Worm (Caenorhabditis elegans): ENCODE data around the gene F09G8.7.

- TF ChIP-seq snpc-4 (tag; optimal IDR thresholded peaks at IDR 0.05) (no peak), nhr-129 (tag; optimal IDR thresholded peaks at IDR 0.05) (no peak), gmeb-1 (tag; optimal IDR thresholded peaks at IDR 0.05) (no peak), mdl-1 (tag; optimal IDR thresholded peaks at IDR 0.05) (no peak), egl-27 (tag; optimal IDR thresholded peaks at IDR 0.05) (no peak), ama-1 (optimal IDR thresholded peaks at IDR 0.05) (no peak), aly-2 (tag; optimal IDR thresholded peaks at IDR 0.05) (no peak), F13H6.1 (tag; optimal IDR thresholded peaks at IDR 0.05) (no peak), ztf-11 (tag; optimal IDR thresholded peaks at IDR 0.05) (no peak), ceh-82 (tag; optimal IDR thresholded peaks at IDR 0.05) (no peak), mab-5 (tag; optimal IDR thresholded peaks at IDR 0.05) (no peak), sem-4 (tag; optimal IDR thresholded peaks at IDR 0.05) (no peak)
Measured at ce11 chrIII:8298216-8298920, 30.2 kb upstream of the F09G8.7 start.
